Worm (Caenorhabditis elegans): ENCODE data around the gene C17G10.10.

C17G10.10 gene

ce11 chrII:5585788-5586187 is 13.4 kb downstream of the C17G10.10 start, which contains the start of gene lys-8:
lys-8 (plus strand) TSS chrII:5586178.
- peak; percentile 95 for TF ChIP-seq nhr-28 (tag; optimal IDR thresholded peaks at IDR 0.05)
- TF ChIP-seq set-16 (GFP tag; IDR thresholded peaks at IDR 0.05) = no peak
- peak; percentile 99 for TF ChIP-seq pqm-1 (tag; optimal IDR thresholded peaks at IDR 0.05)
- no peak for TF ChIP-seq nhr-237 (tag; optimal IDR thresholded peaks at IDR 0.05)
- TF ChIP-seq zfp-2 (tag; optimal IDR thresholded peaks at IDR 0.05) = no peak
- no peak for TF ChIP-seq mdt-29 (GFP tag; IDR thresholded peaks at IDR 0.05)
- TF ChIP-seq dmd-6 (GFP tag; IDR thresholded peaks at IDR 0.05) = peak; percentile 93
- TF ChIP-seq ceh-62 (tag; optimal IDR thresholded peaks at IDR 0.05) = no peak
- no peak for TF ChIP-seq dmd-8 (GFP tag; IDR thresholded peaks at IDR 0.05)
- peak; percentile 89 for TF ChIP-seq dve-1 (tag; optimal IDR thresholded peaks at IDR 0.05; ENCODE audit: insufficient read depth)
- TF ChIP-seq ceh-20 (GFP tag; IDR thresholded peaks at IDR 0.05) = peak; percentile 86
- no peak for TF ChIP-seq attf-4 (tag; optimal IDR thresholded peaks at IDR 0.05)
- no peak for TF ChIP-seq rbr-2 (tag; optimal IDR thresholded peaks at IDR 0.05)
- no peak for TF ChIP-seq Y5F2A.4 (GFP tag; optimal IDR thresholded peaks at IDR 0.05)
- TF ChIP-seq mdl-1 (tag; optimal IDR thresholded peaks at IDR 0.05) = peak in 1 of 2 experiments; percentile 17
- TF ChIP-seq nhr-102 (tag; optimal IDR thresholded peaks at IDR 0.05) = peak; percentile 16
- no peak for TF ChIP-seq nhr-6 (tag; optimal IDR thresholded peaks at IDR 0.05)
- peak; percentile 45 for TF ChIP-seq T20F7.1 (GFP tag; optimal IDR thresholded peaks at IDR 0.05)
- TF ChIP-seq php-3 (GFP tag; IDR thresholded peaks at IDR 0.05) = peak; percentile 99
- no peak for TF ChIP-seq spr-3 (GFP tag; optimal IDR thresholded peaks at IDR 0.05)
- TF ChIP-seq mxl-3 (GFP tag; optimal IDR thresholded peaks at IDR 0.05) = peak; percentile 35
- TF ChIP-seq zip-2 (tag; optimal IDR thresholded peaks at IDR 0.05) = no peak
- peak; percentile 90 for TF ChIP-seq hlh-11 (tag; optimal IDR thresholded peaks at IDR 0.05)
- no peak for TF ChIP-seq lin-15B (tag; optimal IDR thresholded peaks at IDR 0.05)
- TF ChIP-seq madf-9 (GFP tag; conservative IDR thresholded peaks at IDR 0.05) = no peak
- TF ChIP-seq daf-16 (GFP tag; optimal IDR thresholded peaks at IDR 0.05) = no peak
- TF ChIP-seq daf-16 (tag; optimal IDR thresholded peaks at IDR 0.05) = peak; percentile 98
- peak; percentile 33 for TF ChIP-seq nhr-48 (tag; optimal IDR thresholded peaks at IDR 0.05)
- TF ChIP-seq ceh-32 (tag; optimal IDR thresholded peaks at IDR 0.05; ENCODE audit: poor library complexity) = no peak
- no peak for TF ChIP-seq daf-19 (GFP tag; conservative IDR thresholded peaks at IDR 0.05)
- no peak for TF ChIP-seq ceh-82 (tag; optimal IDR thresholded peaks at IDR 0.05)
- peak; percentile 13 for TF ChIP-seq lin-13 (GFP tag; optimal IDR thresholded peaks at IDR 0.05)
- peak; percentile 54 for TF ChIP-seq lin-1 (GFP tag; IDR thresholded peaks at IDR 0.05)
- no peak for TF ChIP-seq pha-4 (GFP tag; IDR thresholded peaks at IDR 0.05)
- TF ChIP-seq pha-4 (tag; optimal IDR thresholded peaks at IDR 0.05) = no peak
- TF ChIP-seq gei-8 (GFP tag; optimal IDR thresholded peaks at IDR 0.05) = no peak
- peak; percentile 78 for TF ChIP-seq nhr-77 (tag; optimal IDR thresholded peaks at IDR 0.05)
- TF ChIP-seq lsy-2 (tag; optimal IDR thresholded peaks at IDR 0.05) = no peak
- no peak for TF ChIP-seq jun-1 (tag; optimal IDR thresholded peaks at IDR 0.05)
- no peak for TF ChIP-seq ama-1 (optimal IDR thresholded peaks at IDR 0.05)
- TF ChIP-seq tra-1 (GFP tag; IDR thresholded peaks at IDR 0.05) = peak; percentile 76; the same call in 1 of the 2 replicates
- TF ChIP-seq nhr-41 (GFP tag; IDR thresholded peaks at IDR 0.05) = no peak

- TF ChIP-seq nhr-111 (GFP tag; optimal IDR thresholded peaks at IDR 0.05) (no peak), zfp-2 (tag; optimal IDR thresholded peaks at IDR 0.05) (no peak), dve-1 (tag; optimal IDR thresholded peaks at IDR 0.05; ENCODE audit: insufficient read depth) (no peak), gei-8 (GFP tag; optimal IDR thresholded peaks at IDR 0.05) (no peak)
Observed at ce11 chrII:5582309-5582708, 16.9 kb downstream of the C17G10.10 start, which contains the start of gene T25E4.2. T25E4.2 (minus strand) TSS chrII:5582409.

Data from whole organism, L4 larva.